Fruit fly (Drosophila melanogaster): Measurements from ENCODE around the gene CG34043.

The CG34043 gene

dm6 chr2L:10260750-10261493 lies 19.8 kb downstream of the CG34043 start, which contains the start of gene Pten (continued):
- peak; percentile 62 for TF ChIP-seq CG10654 (GFP tag; optimal IDR thresholded peaks at IDR 0.05)
- TF ChIP-seq hb (GFP tag; IDR thresholded peaks at IDR 0.05; ENCODE audit: partially characterized antibody): peak; percentile 87; the same call in 2 of the 3 replicates
- peak; percentile 70 for TF ChIP-seq Atf6 (GFP tag; IDR thresholded peaks at IDR 0.05)
- peak; percentile 57 for TF ChIP-seq Ada2b (GFP tag; IDR thresholded peaks at IDR 0.05)
- peak; percentile 68 for TF ChIP-seq Atf3 (GFP tag; optimal IDR thresholded peaks at IDR 0.05)
- no peak for TF ChIP-seq p53 (GFP tag; optimal IDR thresholded peaks at IDR 0.05)
- peak; percentile 28 for TF ChIP-seq sima (GFP tag; optimal IDR thresholded peaks at IDR 0.05)
- peak; percentile 58; the same call in 2 of the 3 replicates for TF ChIP-seq B-H1 (GFP tag; IDR thresholded peaks at IDR 0.05)
- no peak for TF ChIP-seq Ptx1 (GFP tag; IDR thresholded peaks at IDR 0.05)
- peak; percentile 60 for TF ChIP-seq stwl (tag; optimal IDR thresholded peaks at IDR 0.05)
- no peak for TF ChIP-seq Kr (GFP tag; optimal IDR thresholded peaks at IDR 0.05)
- peak; percentile 7 for TF ChIP-seq emc (GFP tag; optimal IDR thresholded peaks at IDR 0.05)
- peak; percentile 78 for TF ChIP-seq Camta (GFP tag; optimal IDR thresholded peaks at IDR 0.05)
- TF ChIP-seq pita (GFP tag; optimal IDR thresholded peaks at IDR 0.05): no peak
- peak; percentile 88 for TF ChIP-seq tna (GFP tag; IDR thresholded peaks at IDR 0.05; ENCODE audit: partially characterized antibody)
- peak; percentile 29 for TF ChIP-seq CHES-1-like (GFP tag; optimal IDR thresholded peaks at IDR 0.05)
- no peak for TF ChIP-seq Nf-YA (GFP tag; IDR thresholded peaks at IDR 0.05)
- no peak for TF ChIP-seq Eip74EF (GFP tag; optimal IDR thresholded peaks at IDR 0.05)
- TF ChIP-seq CG6791 (GFP tag; IDR thresholded peaks at IDR 0.05; ENCODE audit: partially characterized antibody): peak; percentile 93
- peak; percentile 63 for TF ChIP-seq grau (tag; optimal IDR thresholded peaks at IDR 0.05)
- no peak for TF ChIP-seq ATbp (GFP tag; optimal IDR thresholded peaks at IDR 0.05)
- peak; percentile 12 for TF ChIP-seq corto (GFP tag; optimal IDR thresholded peaks at IDR 0.05)
- TF ChIP-seq Nf-YC (tag; optimal IDR thresholded peaks at IDR 0.05): peak; percentile 54
- 0 out of 2 replicates have a peak, but pooled peaks have one; percentile 54 for TF ChIP-seq sob (GFP tag; IDR thresholded peaks at IDR 0.05)
- peak; percentile 45 for TF ChIP-seq luna (GFP tag; optimal IDR thresholded peaks at IDR 0.05)
- peak; percentile 79 for TF ChIP-seq CG12104 (GFP tag; optimal IDR thresholded peaks at IDR 0.05)
- TF ChIP-seq danr (GFP tag; IDR thresholded peaks at IDR 0.05): no peak
- peak; percentile 66; the same call in 2 of the 3 replicates for TF ChIP-seq Doc3 (GFP tag; IDR thresholded peaks at IDR 0.05; ENCODE audit: partially characterized antibody)
- TF ChIP-seq CG17328 (GFP tag; IDR thresholded peaks at IDR 0.05): peak; percentile 44; the same call in 1 of the 2 replicates
- TF ChIP-seq chif (GFP tag; optimal IDR thresholded peaks at IDR 0.05): peak; percentile 26 to 43
- TF ChIP-seq CG4730 (GFP tag; IDR thresholded peaks at IDR 0.05): no peak
- TF ChIP-seq zf30C (GFP tag; optimal IDR thresholded peaks at IDR 0.05): no peak
- TF ChIP-seq CG3281 (GFP tag; optimal IDR thresholded peaks at IDR 0.05): peak; percentile 59
- peak; percentile 41 for TF ChIP-seq Hmx (GFP tag; optimal IDR thresholded peaks at IDR 0.05)
- TF ChIP-seq H2.0 (GFP tag; IDR thresholded peaks at IDR 0.05): no peak; the same call in 1 of the 2 replicates
- TF ChIP-seq sim (GFP tag; IDR thresholded peaks at IDR 0.05): no peak
- TF ChIP-seq CG13894 (tag; optimal IDR thresholded peaks at IDR 0.05): no peak
- no peak for TF ChIP-seq usp (GFP tag; optimal IDR thresholded peaks at IDR 0.05)
- TF ChIP-seq Dip3 (GFP tag; optimal IDR thresholded peaks at IDR 0.05): peak; percentile 58
- TF ChIP-seq pnt (GFP tag; optimal IDR thresholded peaks at IDR 0.05): peak; percentile 58
- no peak for TF ChIP-seq CkIIα-i1 (GFP tag; IDR thresholded peaks at IDR 0.05)
- peak; percentile 61 for TF ChIP-seq trem (tag; optimal IDR thresholded peaks at IDR 0.05)
- TF ChIP-seq Adf1 (GFP tag; IDR thresholded peaks at IDR 0.05): no peak
- no peak for TF ChIP-seq klu (GFP tag; IDR thresholded peaks at IDR 0.05)
- TF ChIP-seq Spps (tag; optimal IDR thresholded peaks at IDR 0.05): peak; percentile 49
- TF ChIP-seq hkb (optimal IDR thresholded peaks at IDR 0.05): no peak
- peak; percentile 59; the same call in 1 of the 2 replicates for TF ChIP-seq hkb (GFP tag; IDR thresholded peaks at IDR 0.05)
- TF ChIP-seq CG30431 (GFP tag; optimal IDR thresholded peaks at IDR 0.05): no peak
- TF ChIP-seq Hsf (GFP tag; optimal IDR thresholded peaks at IDR 0.05): peak; percentile 63
- peak; percentile 82 for TF ChIP-seq CG4424 (GFP tag; optimal IDR thresholded peaks at IDR 0.05)
